Worm (Caenorhabditis elegans) whole organism, L3 larva: ENCODE data around the gene ceh-13.

Experiments
- R02D3.7 ChIP-seq: fragments of 150-350 bp; optimal IDR thresholded peaks from 2 replicates; lab custom pipeline; 2014; ENCODE audit warnings: missing biosample characterization, missing genetic modification characterization
- aly-2 ChIP-seq: fragments of 150-350 bp; optimal IDR thresholded peaks from 2 replicates; lab custom pipeline; 2014; ENCODE audit warnings: missing biosample characterization, missing genetic modification characterization
- ama-1 ChIP-seq: fragments of 150-350 bp; optimal IDR thresholded peaks from 2 replicates; lab custom pipeline; 2018
- ceh-16 ChIP-seq: sonication (generic microtip); optimal IDR thresholded peaks from 2 replicates; lab custom pipeline; 2017; ENCODE audit warnings: missing biosample characterization, missing genetic modification characterization
- ceh-82 ChIP-seq: fragments of 150-350 bp; optimal IDR thresholded peaks from 2 replicates; lab custom pipeline; 2014; ENCODE audit warnings: missing biosample characterization, missing genetic modification characterization
- ceh-9 ChIP-seq: sonication (generic microtip); optimal IDR thresholded peaks from 2 replicates; lab custom pipeline; 2018; ENCODE audit warnings: missing biosample characterization, missing genetic modification characterization
- egl-27 ChIP-seq: sonication (generic microtip); optimal IDR thresholded peaks from 4 replicates; lab custom pipeline; 2017; ENCODE audit warnings: missing biosample characterization, missing genetic modification reagents, missing genetic modification characterization
- egl-5 ChIP-seq: fragments of 150-350 bp; optimal IDR thresholded peaks from 2 replicates; lab custom pipeline; 2017; ENCODE audit warnings: missing biosample characterization, missing genetic modification reagents, missing genetic modification characterization, inconsistent platforms
- elt-1 ChIP-seq: fragments of 150-350 bp; optimal IDR thresholded peaks from 2 replicates; lab custom pipeline; 2014; ENCODE audit warnings: missing biosample characterization, missing genetic modification characterization
- fkh-10 ChIP-seq: sonication (generic microtip); optimal IDR thresholded peaks from 2 replicates; lab custom pipeline; 2017; ENCODE audit warnings: missing biosample characterization, missing genetic modification reagents, missing genetic modification characterization
- fkh-2 ChIP-seq: fragments of 150-350 bp; optimal IDR thresholded peaks from 2 replicates; lab custom pipeline; 2014; ENCODE audit warnings: missing biosample characterization, missing genetic modification reagents, missing genetic modification characterization
- hmg-11 ChIP-seq: sonication (generic microtip); optimal IDR thresholded peaks from 2 replicates; lab custom pipeline; 2016; ENCODE audit warnings: missing genetic modification characterization, missing compliant biosample characterization
- lin-15B ChIP-seq: fragments of 150-350 bp; optimal IDR thresholded peaks from 2 replicates; lab custom pipeline; 2014; ENCODE audit warnings: missing biosample characterization, missing genetic modification characterization
- lin-39 ChIP-seq: fragments of 150-350 bp; optimal IDR thresholded peaks from 2 replicates; lab custom pipeline; 2018; ENCODE audit warnings: missing biosample characterization, missing genetic modification reagents, missing genetic modification characterization
- lsy-12 ChIP-seq: sonication (generic microtip); optimal IDR thresholded peaks from 2 replicates; lab custom pipeline; 2016; ENCODE audit warnings: mild to moderate bottlenecking, missing genetic modification characterization, missing compliant biosample characterization
- mdl-1 ChIP-seq: fragments of 150-350 bp; optimal IDR thresholded peaks from 2 replicates; lab custom pipeline; 2014; ENCODE audit warnings: missing biosample characterization, missing genetic modification characterization
- mml-1 ChIP-seq: fragments of 150-350 bp; sonication (generic microtip); optimal IDR thresholded peaks from 3 replicates; lab custom pipeline; 2014; ENCODE audit warnings: missing biosample characterization, missing genetic modification characterization
- nfya-1 ChIP-seq: sonication (generic microtip); optimal IDR thresholded peaks from 2 replicates; lab custom pipeline; 2017; ENCODE audit warnings: missing genetic modification characterization, mild to moderate bottlenecking, missing compliant biosample characterization, antibody characterized with exemption, moderate library complexity; ENCODE audit not compliant: insufficient read depth
- nhr-11 ChIP-seq: fragments of 150-350 bp; optimal IDR thresholded peaks from 2 replicates; lab custom pipeline; 2014; ENCODE audit warnings: missing biosample characterization, missing genetic modification characterization
- nhr-23 ChIP-seq: fragments of 150-350 bp; optimal IDR thresholded peaks from 2 replicates; lab custom pipeline; 2014; ENCODE audit warnings: missing biosample characterization, missing genetic modification reagents, missing genetic modification characterization
- nhr-237 ChIP-seq: fragments of 150-350 bp; optimal IDR thresholded peaks from 2 replicates; lab custom pipeline; 2014; ENCODE audit warnings: missing biosample characterization, missing genetic modification characterization
- nhr-25 ChIP-seq: sonication (generic microtip); optimal IDR thresholded peaks from 2 replicates; lab custom pipeline; 2017; ENCODE audit warnings: missing biosample characterization, missing genetic modification characterization
- nhr-76 ChIP-seq: fragments of 150-350 bp; sonication (generic microtip); optimal IDR thresholded peaks from 5 replicates; lab custom pipeline; 2014; ENCODE audit warnings: missing biosample characterization, missing genetic modification characterization
- nhr-77 ChIP-seq: fragments of 150-350 bp; optimal IDR thresholded peaks from 2 replicates; lab custom pipeline; 2014; ENCODE audit warnings: missing biosample characterization, missing genetic modification characterization
- pha-4 ChIP-seq: fragments of 150-350 bp; optimal IDR thresholded peaks from 2 replicates; lab custom pipeline; 2014; ENCODE audit warnings: missing biosample characterization, missing genetic modification reagents, missing genetic modification characterization
- pqm-1 ChIP-seq: fragments of 150-350 bp; optimal IDR thresholded peaks from 2 replicates; lab custom pipeline; 2017; ENCODE audit warnings: missing biosample characterization, missing genetic modification characterization, inconsistent platforms
- sea-2 ChIP-seq: fragments of 150-350 bp; sonication (generic microtip); optimal IDR thresholded peaks from 4 replicates; lab custom pipeline; 2014; ENCODE audit warnings: missing biosample characterization, missing genetic modification reagents, missing genetic modification characterization
- skn-1 ChIP-seq: fragments of 150-350 bp; optimal IDR thresholded peaks from 2 replicates; lab custom pipeline; 2014; ENCODE audit warnings: missing biosample characterization, missing genetic modification characterization
- snpc-4 ChIP-seq: fragments of 150-350 bp; optimal IDR thresholded peaks from 2 replicates; lab custom pipeline; 2014; ENCODE audit warnings: missing biosample characterization, missing genetic modification characterization
- tbx-2 ChIP-seq: sonication (generic microtip); optimal IDR thresholded peaks from 2 replicates; lab custom pipeline; 2016; ENCODE audit warnings: mild to moderate bottlenecking, missing genetic modification characterization, missing compliant biosample characterization
- unc-39 ChIP-seq: sonication (generic microtip); optimal IDR thresholded peaks from 4 replicates; lab custom pipeline; 2017; ENCODE audit warnings: missing biosample characterization, missing genetic modification characterization
- unc-62 ChIP-seq: fragments of 150-350 bp; sonication (generic microtip); optimal IDR thresholded peaks from 4 replicates; lab custom pipeline; 2014; ENCODE audit warnings: missing biosample characterization, missing genetic modification reagents, missing genetic modification characterization
- zag-1 ChIP-seq: fragments of 150-350 bp; optimal IDR thresholded peaks from 2 replicates; lab custom pipeline; 2014; ENCODE audit warnings: missing biosample characterization, missing genetic modification characterization
- ztf-11 ChIP-seq: fragments of 150-350 bp; optimal IDR thresholded peaks from 2 replicates; lab custom pipeline; 2014; ENCODE audit warnings: missing biosample characterization, missing genetic modification characterization

The ceh-13 gene

ce11 chrIII:7553693-7554226, 1.7 kb upstream of the ceh-13 start:
- TF ChIP-seq sea-2 (GFP tag; lab: Kevin White, UChicago) (no peak), skn-1 (tag; lab: Kevin White, UChicago) (no peak), ama-1 (lab: Kevin White, UChicago) (no peak), unc-39 (tag; lab: Kevin White, UChicago) (no peak)

- TF ChIP-seq nhr-25: peak; percentile 34
- TF ChIP-seq elt-1 (tag; lab: Kevin White, UChicago): peak; percentile 75
- peak; percentile 60 for TF ChIP-seq unc-62 (GFP tag; lab: Kevin White, UChicago)
- peak; percentile 95 for TF ChIP-seq nfya-1 (tag; lab: Kevin White, UChicago)
- TF ChIP-seq nhr-11 (tag; lab: Kevin White, UChicago): no peak
- no peak for TF ChIP-seq snpc-4 (tag; lab: Kevin White, UChicago)
Measured at ce11 chrIII:7554697-7555145, 739 bp upstream of the ceh-13 start.

ce11 chrIII:7557930-7558470, 2.5 kb downstream of the ceh-13 start:
- TF ChIP-seq hmg-11 (tag; lab: Kevin White, UChicago) (no peak), egl-27 (tag; lab: Kevin White, UChicago) (no peak), ceh-16 (tag; lab: Kevin White, UChicago) (no peak), skn-1 (tag; lab: Kevin White, UChicago) (no peak), nhr-237 (no peak), R02D3.7 (tag; lab: Kevin White, UChicago) (no peak), lin-15B (tag; lab: Kevin White, UChicago) (no peak), fkh-10 (GFP tag; lab: Kevin White, UChicago) (no peak), zag-1 (tag; lab: Kevin White, UChicago) (no peak), pha-4 (tag; lab: Kevin White, UChicago) (no peak), nhr-23 (tag; lab: Kevin White, UChicago) (peak; percentile 47), lsy-12 (tag; lab: Kevin White, UChicago) (no peak), nhr-76 (no peak), unc-62 (GFP tag; lab: Kevin White, UChicago) (no peak), ceh-9 (tag; lab: Kevin White, UChicago) (no peak), nfya-1 (tag; lab: Kevin White, UChicago) (peak; percentile 56), mml-1 (no peak), ceh-82 (tag; lab: Kevin White, UChicago) (no peak), nhr-25 (peak; percentile 32), mdl-1 (tag; lab: Kevin White, UChicago) (no peak), nhr-77 (tag; lab: Kevin White, UChicago) (no peak), ama-1 (lab: Kevin White, UChicago) (no peak)

- TF ChIP-seq pha-4 (tag; lab: Kevin White, UChicago) (no peak), egl-5 (tag; lab: Kevin White, UChicago) (no peak), ceh-16 (tag; lab: Kevin White, UChicago) (no peak), unc-62 (GFP tag; lab: Kevin White, UChicago) (no peak), ceh-9 (tag; lab: Kevin White, UChicago) (no peak), lin-15B (tag; lab: Kevin White, UChicago) (no peak), fkh-2 (no peak), R02D3.7 (tag; lab: Kevin White, UChicago) (no peak), ztf-11 (no peak), sea-2 (GFP tag; lab: Kevin White, UChicago) (no peak), aly-2 (tag; lab: Kevin White, UChicago) (no peak), hmg-11 (tag; lab: Kevin White, UChicago) (no peak), pqm-1 (tag; lab: Kevin White, UChicago) (no peak), tbx-2 (tag; lab: Kevin White, UChicago) (no peak), ama-1 (lab: Kevin White, UChicago) (no peak)
Measured at ce11 chrIII:7558658-7559057, 3.2 kb downstream of the ceh-13 start.

ce11 chrIII:7559869-7560268, 4.4 kb downstream of the ceh-13 start:
- TF ChIP-seq nhr-11 (tag; lab: Kevin White, UChicago): peak; percentile 48
- TF ChIP-seq nhr-23 (tag; lab: Kevin White, UChicago): no peak
- peak; percentile 61 for TF ChIP-seq unc-62 (GFP tag; lab: Kevin White, UChicago)
- TF ChIP-seq elt-1 (tag; lab: Kevin White, UChicago): peak; percentile 3
- peak; percentile 25 for TF ChIP-seq nfya-1 (tag; lab: Kevin White, UChicago)
- TF ChIP-seq lin-39 (tag; lab: Kevin White, UChicago): peak; percentile 31
- TF ChIP-seq, all 47 proteins: peak for 5
